Fruit fly (Drosophila melanogaster) whole organism, embryonic: Measurements from ENCODE around the gene Trf4-2.

ENCODE experiments used
- CG8478 ChIP-seq: fragments of >200 bp; optimal IDR thresholded peaks from 2 replicates; lab custom pipeline; 2018
- HLHmδ ChIP-seq: fragments of 200-800 bp; sonication (Bioruptor generic); optimal IDR thresholded peaks from 2 replicates; lab custom pipeline; 2018; ENCODE audit warnings: missing biosample characterization, mild to moderate bottlenecking, missing genetic modification characterization, moderate library complexity

DNA sequence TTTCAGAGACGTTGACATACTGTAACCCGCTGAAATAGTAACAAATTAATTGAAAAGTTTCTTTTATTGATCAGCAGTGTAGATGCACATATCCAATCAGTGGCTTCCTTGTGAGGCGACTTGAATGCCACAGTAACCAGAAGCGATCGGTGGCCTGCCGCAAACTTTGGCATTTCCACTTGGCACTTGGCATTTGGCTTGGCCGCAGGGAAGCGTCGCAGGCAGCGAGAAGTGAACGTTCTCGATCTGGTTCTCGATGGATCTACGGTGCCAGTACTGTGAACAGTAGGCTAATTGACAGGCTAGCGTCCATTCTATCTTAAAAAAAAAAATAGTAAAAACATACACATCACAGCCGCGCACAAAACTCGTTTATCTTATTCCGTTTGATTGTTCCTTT, 24.2 kb upstream of the Trf4-2 start, which contains the start of gene CG10845:
- TF ChIP-seq HLHmδ (GFP tag; lab: Kevin White, UChicago), result no peak
- TF ChIP-seq CG8478, result no peak
